Worm (Caenorhabditis elegans): ENCODE measurements around the gene tbc-19.

The tbc-19 gene

ce11 chrX:14049235-14049634 is 36.9 kb upstream of the tbc-19 start, which contains the start of gene dyc-1:
Gene dyc-1, plus strand, starts transcription at chrX:14049535.
- TF ChIP-seq K12H6.12 (tag; optimal IDR thresholded peaks at IDR 0.05) = no peak
- TF ChIP-seq B0035.1 (tag; optimal IDR thresholded peaks at IDR 0.05) = no peak
- no peak for TF ChIP-seq hlh-12 (tag; optimal IDR thresholded peaks at IDR 0.05)
- TF ChIP-seq atf-7 (tag; optimal IDR thresholded peaks at IDR 0.05) = no peak
- TF ChIP-seq ztf-26 (tag; optimal IDR thresholded peaks at IDR 0.05) = no peak
- TF ChIP-seq F23B12.7 (tag; optimal IDR thresholded peaks at IDR 0.05; ENCODE audit: insufficient read depth) = no peak
- no peak for TF ChIP-seq lsy-27 (tag; optimal IDR thresholded peaks at IDR 0.05; ENCODE audit: borderline replicate concordance, insufficient read depth)
- no peak for TF ChIP-seq tbp1 (GFP tag; optimal IDR thresholded peaks at IDR 0.05)
- no peak for TF ChIP-seq ceh-91 (GFP tag; IDR thresholded peaks at IDR 0.05)
- TF ChIP-seq rpc-1 (optimal IDR thresholded peaks at IDR 0.05) = no peak
- TF ChIP-seq rpc-1 (tag; optimal IDR thresholded peaks at IDR 0.05) = no peak
- no peak for TF ChIP-seq repo-1 (tag; optimal IDR thresholded peaks at IDR 0.05)
- no peak for TF ChIP-seq dpff-1 (tag; optimal IDR thresholded peaks at IDR 0.05)
- TF ChIP-seq F22D6.2 (tag; optimal IDR thresholded peaks at IDR 0.05) = no peak
- TF ChIP-seq ztf-22 (GFP tag; optimal IDR thresholded peaks at IDR 0.05) = no peak

- no peak for TF ChIP-seq chd-7 (tag; optimal IDR thresholded peaks at IDR 0.05)
- TF ChIP-seq gei-17 (GFP tag; optimal IDR thresholded peaks at IDR 0.05) = no peak
- no peak for TF ChIP-seq F23B12.7 (tag; optimal IDR thresholded peaks at IDR 0.05; ENCODE audit: insufficient read depth)
- TF ChIP-seq madf-6 (GFP tag; IDR thresholded peaks at IDR 0.05) = no peak
Measured at ce11 chrX:14047609-14048008, 35.3 kb upstream of the tbc-19 start.

ce11 chrX:14044362-14044761 is 32.0 kb upstream of the tbc-19 start:
- TF ChIP-seq zfh-2 (GFP tag; conservative IDR thresholded peaks at IDR 0.05) = peak; percentile 59
- no peak for TF ChIP-seq cebp-2 (GFP tag; IDR thresholded peaks at IDR 0.05)
- TF ChIP-seq aptf-3 (GFP tag; IDR thresholded peaks at IDR 0.05) = 0 out of 2 replicates have a peak, but pooled peaks have one; percentile 35

DNA sequence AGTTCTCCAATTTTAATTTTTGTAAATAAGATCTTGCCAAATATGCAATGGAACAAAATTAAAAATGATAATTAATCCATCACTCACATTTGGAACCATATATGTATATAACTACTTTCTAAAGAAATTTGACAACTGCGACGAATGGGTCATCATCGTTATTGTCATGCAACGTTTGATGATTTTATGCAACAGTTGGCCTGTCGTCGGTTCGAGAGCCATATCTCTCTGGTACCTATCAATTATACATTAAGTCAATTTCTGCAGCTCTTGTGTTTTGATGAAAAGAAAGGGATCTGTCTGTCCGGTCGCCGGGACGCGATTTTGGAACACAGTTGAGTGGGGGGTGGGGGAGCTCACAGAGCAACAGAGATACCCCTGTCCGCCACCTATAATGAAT is 27.0 kb upstream of the tbc-19 start:
- TF ChIP-seq Y53F4B.3 (GFP tag; IDR thresholded peaks at IDR 0.05) (no peak), bed-1 (GFP tag; IDR thresholded peaks at IDR 0.05) (no peak), hmg-1.2 (GFP tag; IDR thresholded peaks at IDR 0.05) (no peak), rec-8 (tag; optimal IDR thresholded peaks at IDR 0.05) (no peak), xnd-1 (tag; optimal IDR thresholded peaks at IDR 0.05) (no peak), cebp-1 (GFP tag; IDR thresholded peaks at IDR 0.05) (no peak), cebp-1 (tag; optimal IDR thresholded peaks at IDR 0.05) (no peak)

- no peak for TF ChIP-seq lsy-27 (tag; optimal IDR thresholded peaks at IDR 0.05; ENCODE audit: borderline replicate concordance, insufficient read depth)
- no peak for TF ChIP-seq snpc-3.4 (tag; optimal IDR thresholded peaks at IDR 0.05)
- no peak for TF ChIP-seq egl-44 (GFP tag; IDR thresholded peaks at IDR 0.05)
- TF ChIP-seq ztf-26 (tag; optimal IDR thresholded peaks at IDR 0.05) = no peak
- TF ChIP-seq ceh-91 (GFP tag; IDR thresholded peaks at IDR 0.05) = no peak
- no peak for TF ChIP-seq ztf-18 (tag; optimal IDR thresholded peaks at IDR 0.05)
- no peak for TF ChIP-seq K11D2.4 (GFP tag; IDR thresholded peaks at IDR 0.05)
- no peak for TF ChIP-seq snpc-1.1 (tag; optimal IDR thresholded peaks at IDR 0.05; ENCODE audit: insufficient read depth)
- TF ChIP-seq nfya-2 (GFP tag; IDR thresholded peaks at IDR 0.05) = no peak
- TF ChIP-seq rec-8 (tag; optimal IDR thresholded peaks at IDR 0.05) = no peak
- TF ChIP-seq F10E7.11 (tag; optimal IDR thresholded peaks at IDR 0.05) = no peak
- no peak for TF ChIP-seq attf-5 (GFP tag; optimal IDR thresholded peaks at IDR 0.05)
- TF ChIP-seq Y79H2A.3 (GFP tag; conservative IDR thresholded peaks at IDR 0.05) = no peak
- TF ChIP-seq F49E8.2 (tag; optimal IDR thresholded peaks at IDR 0.05; ENCODE audit: insufficient read depth) = no peak
- TF ChIP-seq atf-7 (tag; optimal IDR thresholded peaks at IDR 0.05) = no peak
- TF ChIP-seq F57C9.4 (tag; optimal IDR thresholded peaks at IDR 0.05) = no peak
Measured at ce11 chrX:14033494-14033893, 21.2 kb upstream of the tbc-19 start, which contains the start of gene arrd-25. Gene arrd-25, plus strand, starts transcription at chrX:14033794.

Measured in whole organism, young adult.